Worm (Caenorhabditis elegans): ENCODE results near the gene W01H2.2.

DNA sequence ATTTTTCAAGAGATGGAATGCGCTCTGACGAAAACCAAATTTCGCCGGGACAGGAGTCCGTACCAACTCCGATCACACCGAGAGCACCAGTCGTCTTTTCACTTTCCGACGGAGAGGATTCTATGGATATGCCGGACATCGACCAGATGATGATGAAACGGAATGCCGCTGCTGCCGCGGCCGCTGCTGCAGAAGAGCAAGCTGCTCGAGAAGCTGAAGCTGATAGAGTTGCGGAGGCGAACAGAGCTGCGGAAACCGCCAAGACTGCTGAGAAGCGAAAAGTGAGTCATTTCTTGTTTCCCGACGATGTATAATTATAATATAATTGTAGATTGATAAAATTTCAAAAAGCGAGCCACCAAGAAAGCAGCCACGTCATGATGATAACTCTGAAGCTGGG is 37.1 kb upstream of the W01H2.2 start:
- TF ChIP-seq ces-1 (GFP tag; optimal IDR thresholded peaks at IDR 0.05) (no peak), ceh-28 (tag; optimal IDR thresholded peaks at IDR 0.05) (no peak)
